Fruit fly (Drosophila melanogaster) S2 (cell line): ENCODE results near the gene Ace.

Source experiments
- CG8478 ChIP-seq: fragments of >200 bp; optimal IDR thresholded peaks from 2 replicates; lab custom pipeline; 2018
- CTCF ChIP-seq, 2 experiments: fragments of >200 bp; optimal IDR thresholded peaks; 2 replicates each; lab custom pipeline; 2018

DNA sequence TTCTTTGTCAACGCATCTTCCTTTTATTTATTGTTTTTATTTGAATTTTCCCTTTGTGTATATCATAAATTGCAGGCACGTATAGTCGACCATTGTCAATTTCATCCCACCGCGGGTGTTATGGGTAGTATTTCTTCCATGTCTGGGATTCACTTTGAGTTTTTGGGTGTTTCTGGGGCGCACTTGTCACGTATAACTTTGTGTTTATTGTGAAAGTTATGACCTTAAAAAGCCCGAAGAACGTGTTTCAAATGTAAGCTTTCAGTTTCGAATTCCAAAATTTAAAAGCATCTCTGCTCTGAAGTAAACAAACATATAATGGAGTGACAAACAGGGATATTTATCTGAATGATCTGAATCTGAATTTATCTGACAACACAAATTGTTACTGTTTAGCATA lies 47.3 kb upstream of the Ace start:
- TF ChIP-seq CTCF (optimal IDR thresholded peaks at IDR 0.05; lab: Kevin White, UChicago) = no peak
- TF ChIP-seq CG8478 (lab: Kevin White, UChicago) = no peak
